Fruit fly (Drosophila melanogaster) whole organism, prepupa: ENCODE results near the gene plum.

Experiments
- CG11294 ChIP-seq: fragments of 200-800 bp; sonication (Bioruptor generic); IDR thresholded peaks from 2 replicates; pipeline ENCODE4 v1.3.6; 2022; ENCODE audit warnings: missing biosample characterization, missing genetic modification characterization
- CG11902 ChIP-seq: fragments of 200-800 bp; sonication (Bioruptor generic); optimal IDR thresholded peaks from 3 replicates; lab custom pipeline; 2016; ENCODE audit warnings: missing biosample characterization, missing genetic modification characterization
- CG15336 ChIP-seq: fragments of 200-800 bp; sonication (Bioruptor generic); IDR thresholded peaks from 2 replicates; pipeline ENCODE4 v1.3.6; 2022; ENCODE audit warnings: missing biosample characterization, missing genetic modification characterization
- CG16779 ChIP-seq: fragments of 200-800 bp; sonication (Bioruptor generic); optimal IDR thresholded peaks from 3 replicates; lab custom pipeline; 2017; ENCODE audit warnings: missing biosample characterization, mild to moderate bottlenecking, missing genetic modification characterization
- CG3032 ChIP-seq: fragments of 200-800 bp; optimal IDR thresholded peaks from 2 replicates; lab custom pipeline; 2019; ENCODE audit warnings: missing biosample characterization, mild to moderate bottlenecking, missing genetic modification characterization, moderate library complexity
- CG32006 ChIP-seq: fragments of 200-800 bp; sonication (Bioruptor generic); optimal IDR thresholded peaks from 3 replicates; lab custom pipeline; 2017; ENCODE audit warnings: missing biosample characterization, mild to moderate bottlenecking, missing genetic modification characterization
- CG34406 ChIP-seq: fragments of 200-800 bp; sonication (Bioruptor generic); optimal IDR thresholded peaks from 3 replicates; lab custom pipeline; 2016; ENCODE audit warnings: missing biosample characterization, missing genetic modification characterization
- CG4318 ChIP-seq: fragments of 200-800 bp; sonication (Bioruptor generic); optimal IDR thresholded peaks from 3 replicates; lab custom pipeline; 2017; ENCODE audit warnings: missing biosample characterization, mild to moderate bottlenecking, missing genetic modification characterization
- CG6163 ChIP-seq: fragments of 200-800 bp; sonication (Bioruptor generic); IDR thresholded peaks from 3 replicates; pipeline ENCODE4 v1.3.6; 2022; ENCODE audit warnings: missing biosample characterization, missing genetic modification characterization
- CG6792 ChIP-seq: fragments of 200-800 bp; sonication (Bioruptor generic); optimal IDR thresholded peaks from 3 replicates; lab custom pipeline; 2016; ENCODE audit warnings: missing biosample characterization, missing genetic modification characterization
- CG6808 ChIP-seq: fragments of 200-800 bp; sonication (Bioruptor generic); optimal IDR thresholded peaks from 3 replicates; lab custom pipeline; 2017; ENCODE audit warnings: missing biosample characterization, missing genetic modification characterization, mild to moderate bottlenecking, moderate library complexity, missing genetic modification reagents
- CG6854 ChIP-seq: fragments of 200-800 bp; sonication (Bioruptor generic); optimal IDR thresholded peaks from 2 replicates; lab custom pipeline; 2017; ENCODE audit warnings: missing biosample characterization, mild to moderate bottlenecking, missing genetic modification characterization
- CG7368 ChIP-seq: fragments of 200-800 bp; sonication (Bioruptor generic); optimal IDR thresholded peaks from 3 replicates; lab custom pipeline; 2016; ENCODE audit warnings: missing biosample characterization, missing genetic modification characterization
- CG8119 ChIP-seq: fragments of 200-800 bp; sonication (Bioruptor generic); IDR thresholded peaks from 3 replicates; pipeline ENCODE4 v1.3.6; 2022; ENCODE audit warnings: missing biosample characterization, missing genetic modification characterization
- CG8319 ChIP-seq: fragments of 200-800 bp; sonication (Bioruptor generic); optimal IDR thresholded peaks from 3 replicates; lab custom pipeline; 2016; ENCODE audit warnings: missing biosample characterization, missing genetic modification characterization
- CG9139 ChIP-seq: fragments of 200-800 bp; sonication (Bioruptor generic); optimal IDR thresholded peaks from 3 replicates; lab custom pipeline; 2017; ENCODE audit warnings: missing biosample characterization, mild to moderate bottlenecking, missing genetic modification characterization
- Eip78C ChIP-seq: fragments of 200-800 bp; sonication (Bioruptor generic); peaks from one replicate; lab custom pipeline; 2016; ENCODE audit warnings: missing biosample characterization, missing genetic modification characterization
- Eip93F ChIP-seq: fragments of 200-800 bp; sonication (Bioruptor generic); optimal IDR thresholded peaks from 2 replicates; lab custom pipeline; 2016; ENCODE audit warnings: missing biosample characterization, mild to moderate bottlenecking, missing genetic modification characterization
- Ets21C ChIP-seq: fragments of 200-800 bp; sonication (Bioruptor generic); optimal IDR thresholded peaks from 3 replicates; lab custom pipeline; 2016; ENCODE audit warnings: missing biosample characterization, missing genetic modification characterization
- Gug ChIP-seq: fragments of 200-800 bp; sonication (Bioruptor generic); IDR thresholded peaks from 2 replicates; pipeline ENCODE4 v1.3.6; 2022; ENCODE audit warnings: missing biosample characterization, missing genetic modification characterization
- Hr4 ChIP-seq: fragments of 200-800 bp; sonication (Bioruptor generic); optimal IDR thresholded peaks from 3 replicates; lab custom pipeline; 2016; ENCODE audit warnings: missing biosample characterization, missing genetic modification characterization
- Lpt ChIP-seq: fragments of 200-800 bp; sonication (Bioruptor generic); optimal IDR thresholded peaks from 3 replicates; lab custom pipeline; 2016; ENCODE audit warnings: missing biosample characterization, missing genetic modification characterization
- Met ChIP-seq: fragments of 200-800 bp; sonication (Bioruptor generic); optimal IDR thresholded peaks from 3 replicates; lab custom pipeline; 2016; ENCODE audit warnings: missing biosample characterization, missing genetic modification characterization
- OdsH ChIP-seq: fragments of 200-800 bp; sonication (Bioruptor generic); optimal IDR thresholded peaks from 3 replicates; lab custom pipeline; 2016; ENCODE audit warnings: missing biosample characterization, missing genetic modification characterization
- Smox ChIP-seq: fragments of 200-800 bp; sonication (Bioruptor generic); optimal IDR thresholded peaks from 3 replicates; lab custom pipeline; 2016; ENCODE audit warnings: missing biosample characterization, missing genetic modification characterization
- Sox102F ChIP-seq: fragments of 200-800 bp; sonication (Bioruptor generic); optimal IDR thresholded peaks from 2 replicates; lab custom pipeline; 2016; ENCODE audit warnings: missing biosample characterization, mild to moderate bottlenecking, missing genetic modification characterization
- Sox14 ChIP-seq: fragments of 200-800 bp; sonication (Bioruptor generic); optimal IDR thresholded peaks from 3 replicates; lab custom pipeline; 2016; ENCODE audit warnings: missing biosample characterization, missing genetic modification characterization
- Sox15 ChIP-seq: fragments of 200-800 bp; sonication (Bioruptor generic); optimal IDR thresholded peaks from 3 replicates; lab custom pipeline; 2016; ENCODE audit warnings: missing biosample characterization, missing genetic modification characterization
- cyc ChIP-seq: fragments of 200-800 bp; sonication (Bioruptor generic); optimal IDR thresholded peaks from 3 replicates; lab custom pipeline; 2016; ENCODE audit warnings: missing biosample characterization, missing genetic modification characterization
- dac ChIP-seq: fragments of 200-800 bp; sonication (Bioruptor generic); optimal IDR thresholded peaks from 2 replicates; lab custom pipeline; 2017; ENCODE audit warnings: missing biosample characterization, mild to moderate bottlenecking, missing genetic modification characterization
- dsx ChIP-seq: fragments of 200-800 bp; optimal IDR thresholded peaks from 3 replicates; lab custom pipeline; 2019; ENCODE audit warnings: missing biosample characterization, mild to moderate bottlenecking, missing genetic modification characterization, moderate library complexity; ENCODE audit not compliant: poor library complexity, severe bottlenecking
- eg ChIP-seq: fragments of 200-800 bp; sonication (Bioruptor generic); IDR thresholded peaks from 3 replicates; pipeline ENCODE4 v1.3.6; 2022; ENCODE audit warnings: missing biosample characterization, missing genetic modification characterization
- fd59A ChIP-seq: fragments of 200-800 bp; sonication (Bioruptor generic); optimal IDR thresholded peaks from 2 replicates; lab custom pipeline; 2017; ENCODE audit warnings: missing biosample characterization, mild to moderate bottlenecking, missing genetic modification characterization, missing genetic modification reagents
- fd85E ChIP-seq: fragments of 200-800 bp; sonication (Bioruptor generic); optimal IDR thresholded peaks from 3 replicates; lab custom pipeline; 2016; ENCODE audit warnings: missing biosample characterization, missing genetic modification characterization
- fkh ChIP-seq: fragments of 200-800 bp; sonication (Bioruptor generic); optimal IDR thresholded peaks from 3 replicates; lab custom pipeline; 2017; ENCODE audit warnings: missing biosample characterization, mild to moderate bottlenecking, missing genetic modification characterization, moderate library complexity
- net ChIP-seq: fragments of 200-800 bp; sonication (Bioruptor generic); optimal IDR thresholded peaks from 3 replicates; lab custom pipeline; 2016; ENCODE audit warnings: missing biosample characterization, missing genetic modification characterization
- pdm3 ChIP-seq: fragments of 200-800 bp; sonication (Bioruptor generic); optimal IDR thresholded peaks from 3 replicates; lab custom pipeline; 2016; ENCODE audit warnings: missing biosample characterization, missing genetic modification characterization
- spab ChIP-seq: fragments of 200-800 bp; sonication (Bioruptor generic); optimal IDR thresholded peaks from 2 replicates; lab custom pipeline; 2017; ENCODE audit warnings: missing biosample characterization, mild to moderate bottlenecking, missing genetic modification characterization, missing genetic modification reagents
- svp ChIP-seq: fragments of 200-800 bp; sonication (Bioruptor generic); peaks from one replicate; lab custom pipeline; 2016; ENCODE audit warnings: missing biosample characterization, missing genetic modification characterization
- topi ChIP-seq: fragments of 200-800 bp; sonication (Bioruptor generic); optimal IDR thresholded peaks from 3 replicates; lab custom pipeline; 2016; ENCODE audit warnings: missing biosample characterization, missing genetic modification characterization
- vri ChIP-seq: fragments of 200-800 bp; sonication (Bioruptor generic); optimal IDR thresholded peaks from 3 replicates; lab custom pipeline; 2016; ENCODE audit warnings: missing biosample characterization, mild to moderate bottlenecking, missing genetic modification characterization

The plum gene

dm6 chr3R:26534805-26535416 is at the start of gene plum (continued):
- TF ChIP-seq CG6808 (peak; percentile 69), CG6792 (no peak), fkh (GFP tag; lab: Kevin White, UChicago) (peak; percentile 3), CG34406 (no peak), CG7368 (GFP tag; lab: Kevin White, UChicago) (peak; percentile 4), Ets21C (GFP tag; lab: Kevin White, UChicago) (no peak), CG11294 (no peak), spab (GFP tag; lab: Kevin White, UChicago) (no peak), OdsH (no peak)

DNA sequence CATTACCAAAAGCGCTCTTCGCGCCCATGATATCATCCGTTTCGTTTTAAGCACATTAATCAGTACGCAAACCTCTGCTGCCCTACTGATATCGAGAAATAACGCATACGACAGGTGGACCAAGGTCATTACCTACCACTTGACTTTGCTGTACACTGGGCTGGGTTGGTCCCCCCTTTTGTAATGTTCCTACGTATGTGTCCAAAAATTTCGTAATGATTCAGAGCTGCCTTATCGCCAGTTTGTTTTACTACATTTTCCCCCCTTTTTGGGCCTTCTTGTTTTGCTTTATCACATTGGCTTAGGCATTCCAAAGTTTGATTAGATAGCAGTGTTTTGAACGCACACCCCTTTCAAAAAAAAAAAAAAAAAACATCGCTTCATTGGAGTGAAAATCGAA is 35.4 kb upstream of the plum start:
- TF ChIP-seq topi (GFP tag; lab: Kevin White, UChicago) (no peak), vri (peak; percentile 84), net (GFP tag; lab: Kevin White, UChicago) (no peak)

DNA sequence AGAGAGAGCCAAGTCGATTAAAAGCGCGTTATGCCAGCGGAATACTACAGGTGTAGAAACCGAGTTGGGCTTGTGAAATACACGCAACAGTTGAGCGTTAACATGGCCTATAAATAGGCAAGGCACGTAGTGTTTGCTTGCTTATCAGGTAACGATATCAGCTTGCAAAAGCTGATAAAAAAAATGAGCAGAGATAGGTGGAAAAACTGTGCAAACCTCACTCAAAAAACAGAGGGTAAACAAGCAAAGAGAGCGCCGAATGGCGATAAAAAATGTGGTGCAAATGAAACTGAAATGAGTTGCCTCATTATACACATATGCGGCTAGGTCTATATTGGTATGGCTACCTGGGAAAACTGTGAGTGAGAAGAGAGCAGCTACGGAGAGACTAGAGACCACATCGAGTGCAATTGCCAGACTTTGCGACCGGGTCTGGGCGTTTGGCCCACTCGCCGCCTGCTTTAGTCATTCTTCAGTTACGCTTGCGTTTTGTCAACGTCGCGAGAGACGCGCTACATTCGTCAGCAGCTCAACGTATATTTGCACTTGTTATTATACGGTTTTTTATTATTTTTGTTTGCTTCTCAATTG is 33.2 kb upstream of the plum start:
- TF ChIP-seq dsx (no peak), CG8119 (GFP tag; lab: Robert Waterston, UW) (no peak), CG15336 (GFP tag; lab: Robert Waterston, UW) (0 out of 2 replicates have a peak, but pooled peaks have one; percentile 18), CG8319 (GFP tag; lab: Kevin White, UChicago) (no peak), CG32006 (no peak), Sox15 (no peak), spab (GFP tag; lab: Kevin White, UChicago) (no peak), Eip78C (GFP tag; lab: Kevin White, UChicago) (peak; percentile 56), Hr4 (GFP tag; lab: Kevin White, UChicago) (no peak), OdsH (no peak), CG9139 (GFP tag; lab: Kevin White, UChicago) (no peak), fd59A (GFP tag; lab: Kevin White, UChicago) (no peak), Eip93F (no peak), CG6854 (GFP tag; lab: Kevin White, UChicago) (no peak), svp (GFP tag; lab: Kevin White, UChicago) (no peak), Sox14 (no peak), Smox (no peak), cyc (GFP tag; lab: Kevin White, UChicago) (no peak), vri (peak; percentile 68), CG4318 (GFP tag; lab: Kevin White, UChicago) (no peak), Gug (GFP tag; lab: Robert Waterston, UW) (no peak), Sox102F (GFP tag; lab: Kevin White, UChicago) (no peak), CG6792 (no peak), Lpt (GFP tag; lab: Kevin White, UChicago) (no peak), fd85E (GFP tag; lab: Kevin White, UChicago) (no peak), CG7368 (GFP tag; lab: Kevin White, UChicago) (no peak), CG3032 (tag; lab: Kevin White, UChicago) (no peak), eg (GFP tag; lab: Robert Waterston, UW) (0 out of 3 replicates have a peak, but pooled peaks have one; percentile 32), fkh (GFP tag; lab: Kevin White, UChicago) (peak; percentile 80), CG11902 (GFP tag; lab: Kevin White, UChicago) (no peak), Ets21C (GFP tag; lab: Kevin White, UChicago) (no peak), dac (GFP tag; lab: Kevin White, UChicago) (no peak), CG16779 (tag; lab: Kevin White, UChicago) (peak; percentile 12), CG34406 (peak; percentile 4), CG6163 (no peak), pdm3 (GFP tag; lab: Kevin White, UChicago) (no peak), Met (GFP tag; lab: Kevin White, UChicago) (no peak)
